Worm (Caenorhabditis elegans): ENCODE measurements around the gene lge-1.

Gene lge-1

DNA sequence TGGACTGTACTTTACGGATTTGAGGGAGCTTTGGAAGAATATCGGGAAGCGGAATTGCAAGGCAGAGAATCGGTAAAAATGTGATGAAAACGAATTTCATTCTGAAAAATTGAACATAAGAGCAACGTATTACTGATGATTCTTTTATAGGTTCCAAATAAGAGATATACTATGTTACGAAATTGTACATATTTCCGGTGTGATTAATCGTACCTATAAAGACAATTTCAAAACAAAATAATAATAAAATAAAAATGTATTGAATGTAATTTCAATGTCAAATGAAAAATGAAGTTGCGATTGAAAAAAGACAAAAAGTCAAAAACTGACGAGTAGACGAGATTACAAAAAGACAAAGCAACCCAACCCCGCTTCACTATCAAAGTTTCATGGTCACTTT, 42.6 kb downstream of the lge-1 start, which contains the start of gene ttr-31:
Gene ttr-31, minus strand, starts transcription at position 101 of the 400 bp plus-strand sequence.
- TF ChIP-seq elt-1 (tag; optimal IDR thresholded peaks at IDR 0.05) (no peak), unc-62 (GFP tag; optimal IDR thresholded peaks at IDR 0.05) (no peak), ztf-11 (tag; optimal IDR thresholded peaks at IDR 0.05) (no peak), zag-1 (tag; optimal IDR thresholded peaks at IDR 0.05) (no peak), R02D3.7 (tag; optimal IDR thresholded peaks at IDR 0.05) (no peak), aly-2 (tag; optimal IDR thresholded peaks at IDR 0.05) (no peak), mdl-1 (tag; optimal IDR thresholded peaks at IDR 0.05) (no peak), crh-2 (tag; optimal IDR thresholded peaks at IDR 0.05) (no peak), lsy-2 (tag; optimal IDR thresholded peaks at IDR 0.05) (no peak), skn-1 (tag; optimal IDR thresholded peaks at IDR 0.05) (no peak), snpc-4 (tag; optimal IDR thresholded peaks at IDR 0.05) (no peak), sem-4 (tag; optimal IDR thresholded peaks at IDR 0.05) (no peak), mab-5 (tag; optimal IDR thresholded peaks at IDR 0.05) (no peak)

ce11 chrX:11010565-11010964, 44.2 kb downstream of the lge-1 start, which contains the start of gene F58A3.4:
Gene F58A3.4, minus strand, starts transcription at chrX:11010665.
- TF ChIP-seq nhr-77 (tag; optimal IDR thresholded peaks at IDR 0.05) (no peak), nhr-10 (tag; optimal IDR thresholded peaks at IDR 0.05) (no peak), ama-1 (optimal IDR thresholded peaks at IDR 0.05) (no peak), mdl-1 (tag; optimal IDR thresholded peaks at IDR 0.05) (no peak), nhr-129 (tag; optimal IDR thresholded peaks at IDR 0.05) (no peak), ceh-82 (tag; optimal IDR thresholded peaks at IDR 0.05) (no peak), nhr-21 (tag; optimal IDR thresholded peaks at IDR 0.05) (no peak), lin-13 (GFP tag; optimal IDR thresholded peaks at IDR 0.05) (no peak), unc-55 (GFP tag; optimal IDR thresholded peaks at IDR 0.05) (no peak), crh-2 (tag; optimal IDR thresholded peaks at IDR 0.05) (no peak)

ce11 chrX:11012337-11012736, 46.0 kb downstream of the lge-1 start, which contains the start of gene F58A3.3:
Gene F58A3.3, plus strand, starts transcription at chrX:11012637.
- TF ChIP-seq elt-3 (tag; optimal IDR thresholded peaks at IDR 0.05) (no peak), unc-62 (GFP tag; optimal IDR thresholded peaks at IDR 0.05) (no peak), nhr-12 (tag; optimal IDR thresholded peaks at IDR 0.05) (no peak), sma-3 (GFP tag; optimal IDR thresholded peaks at IDR 0.05) (no peak), nhr-11 (tag; optimal IDR thresholded peaks at IDR 0.05) (no peak), peb-1 (tag; optimal IDR thresholded peaks at IDR 0.05) (no peak), elt-1 (tag; optimal IDR thresholded peaks at IDR 0.05) (no peak), blmp-1 (tag; optimal IDR thresholded peaks at IDR 0.05; ENCODE audit: insufficient read depth) (no peak), lsy-2 (tag; optimal IDR thresholded peaks at IDR 0.05) (no peak), nhr-237 (tag; optimal IDR thresholded peaks at IDR 0.05) (no peak), lin-13 (GFP tag; optimal IDR thresholded peaks at IDR 0.05) (no peak), nhr-77 (tag; optimal IDR thresholded peaks at IDR 0.05) (no peak), alr-1 (tag; optimal IDR thresholded peaks at IDR 0.05) (no peak)

ce11 chrX:11014394-11015280, 48.3 kb downstream of the lge-1 start:
- TF ChIP-seq ZK546.5 (tag; optimal IDR thresholded peaks at IDR 0.05) = no peak
- no peak for TF ChIP-seq nhr-10 (tag; optimal IDR thresholded peaks at IDR 0.05)
- TF ChIP-seq egl-27 (tag; optimal IDR thresholded peaks at IDR 0.05) = peak; percentile 35
- peak; percentile 43 for TF ChIP-seq nhr-25 (tag; optimal IDR thresholded peaks at IDR 0.05)
- peak; percentile 29 for TF ChIP-seq gmeb-1 (tag; optimal IDR thresholded peaks at IDR 0.05)
- TF ChIP-seq nhr-129 (tag; optimal IDR thresholded peaks at IDR 0.05) = peak; percentile 0
- TF ChIP-seq unc-62 (GFP tag; optimal IDR thresholded peaks at IDR 0.05) = peak; percentile 1
- peak; percentile 21 for TF ChIP-seq blmp-1 (tag; optimal IDR thresholded peaks at IDR 0.05; ENCODE audit: insufficient read depth)
- TF ChIP-seq sma-3 (GFP tag; optimal IDR thresholded peaks at IDR 0.05) = peak; percentile 20
- peak; percentile 4 for TF ChIP-seq nhr-21 (tag; optimal IDR thresholded peaks at IDR 0.05)
- no peak for TF ChIP-seq ztf-1 (GFP tag; conservative IDR thresholded peaks at IDR 0.05)

- TF ChIP-seq unc-55 (GFP tag; optimal IDR thresholded peaks at IDR 0.05) = no peak
- TF ChIP-seq nhr-6 (tag; optimal IDR thresholded peaks at IDR 0.05) = no peak
- no peak for TF ChIP-seq snpc-4 (tag; optimal IDR thresholded peaks at IDR 0.05)
- no peak for TF ChIP-seq elt-1 (tag; optimal IDR thresholded peaks at IDR 0.05)
- TF ChIP-seq nhr-129 (tag; optimal IDR thresholded peaks at IDR 0.05) = no peak
- no peak for TF ChIP-seq nhr-11 (tag; optimal IDR thresholded peaks at IDR 0.05)
- no peak for TF ChIP-seq alr-1 (tag; optimal IDR thresholded peaks at IDR 0.05)
- TF ChIP-seq lsy-2 (tag; optimal IDR thresholded peaks at IDR 0.05) = no peak
- no peak for TF ChIP-seq mbf-1 (tag; optimal IDR thresholded peaks at IDR 0.05)
- TF ChIP-seq lin-39 (tag; optimal IDR thresholded peaks at IDR 0.05) = no peak
- no peak for TF ChIP-seq F13H6.1 (tag; optimal IDR thresholded peaks at IDR 0.05)
Observed at ce11 chrX:11016100-11016499, 49.7 kb downstream of the lge-1 start, which contains the start of gene egl-15. Gene egl-15, plus strand, starts transcription at chrX:11016400.

Data from whole organism, L2 larva.